Worm (Caenorhabditis elegans) whole organism, L1 larva: ENCODE results near the gene Y53F4B.25.

Source experiments
- ama-1 ChIP-seq: fragments of 150-350 bp; optimal IDR thresholded peaks from 2 replicates; lab custom pipeline; 2014
- ceh-82 ChIP-seq, 3 experiments: fragments of 150-350 bp in 1 of 3; sonication (generic microtip) in 2 of 3; optimal IDR thresholded peaks; 2 replicates each; lab custom pipeline; 2014 to 2017; ENCODE audit warnings: missing biosample characterization in 3 of 3, missing genetic modification characterization in 3 of 3
- efl-1 ChIP-seq, 4 experiments: fragments of 150-350 bp; optimal IDR thresholded peaks in 3 of 4; peaks in 1 of 4; 1 replicate in 1 of 4; 2 replicates in 3 of 4; lab custom pipeline; 2014; ENCODE audit warnings: missing biosample characterization in 2 of 4, missing genetic modification characterization in 2 of 4, missing genetic modification reagents in 2 of 4
- egl-27 ChIP-seq, 2 experiments: fragments of 150-350 bp in 1 of 2; sonication (generic microtip); optimal IDR thresholded peaks; 3 replicates each; lab custom pipeline; 2017 to 2018; ENCODE audit warnings: missing biosample characterization in 2 of 2, missing genetic modification characterization in 2 of 2, missing genetic modification reagents in 2 of 2
- fos-1 ChIP-seq: fragments of 150-350 bp; optimal IDR thresholded peaks from 2 replicates; lab custom pipeline; 2014; ENCODE audit warnings: missing biosample characterization, missing genetic modification characterization
- mdl-1 ChIP-seq, 2 experiments: fragments of 150-350 bp; optimal IDR thresholded peaks; 2 replicates each; lab custom pipeline; 2014 to 2017; ENCODE audit warnings: missing biosample characterization in 2 of 2, missing genetic modification characterization in 2 of 2, inconsistent platforms in 1 of 2
- nhr-28 ChIP-seq: fragments of 150-350 bp; optimal IDR thresholded peaks from 2 replicates; lab custom pipeline; 2014; ENCODE audit warnings: missing biosample characterization, missing genetic modification characterization
- pqm-1 ChIP-seq: sonication (generic microtip); optimal IDR thresholded peaks from 3 replicates; lab custom pipeline; 2017; ENCODE audit warnings: missing biosample characterization, missing genetic modification characterization
- rnt-1 ChIP-seq: sonication (generic microtip); optimal IDR thresholded peaks from 2 replicates; lab custom pipeline; 2016; ENCODE audit warnings: mild to moderate bottlenecking, missing genetic modification characterization, moderate library complexity, missing compliant biosample characterization
- sox-4 ChIP-seq: sonication (generic microtip); optimal IDR thresholded peaks from 2 replicates; lab custom pipeline; 2016; ENCODE audit warnings: missing genetic modification characterization, missing compliant biosample characterization
- sptf-1 ChIP-seq: fragments of 150-350 bp; optimal IDR thresholded peaks from 2 replicates; lab custom pipeline; 2014; ENCODE audit warnings: missing biosample characterization, missing genetic modification characterization
- unc-62 ChIP-seq: fragments of 150-350 bp; optimal IDR thresholded peaks from 2 replicates; lab custom pipeline; 2014; ENCODE audit warnings: missing biosample characterization, missing genetic modification reagents, missing genetic modification characterization
- zag-1 ChIP-seq: fragments of 150-350 bp; optimal IDR thresholded peaks from 2 replicates; lab custom pipeline; 2014; ENCODE audit warnings: missing biosample characterization, missing genetic modification characterization
- zip-4 ChIP-seq: fragments of 200-800 bp; sonication (Bioruptor generic); optimal IDR thresholded peaks from 2 replicates; lab custom pipeline; 2018; ENCODE audit warnings: mild to moderate bottlenecking, missing genetic modification characterization, moderate library complexity, missing compliant biosample characterization

ce11 chrII:15107184-15107583, 28.8 kb upstream of the Y53F4B.25 start:
- no peak for TF ChIP-seq unc-62 (GFP tag; lab: Kevin White, UChicago)
- no peak for TF ChIP-seq mdl-1 (tag; optimal IDR thresholded peaks at IDR 0.05; lab: Kevin White, UChicago)
- TF ChIP-seq efl-1 (optimal IDR thresholded peaks at IDR 0.05; lab: Kevin White, UChicago): no peak
- no peak for TF ChIP-seq efl-1 (GFP tag; optimal IDR thresholded peaks at IDR 0.05 in 1 of 2; lab: Kevin White, UChicago)
- TF ChIP-seq sptf-1: no peak
- no peak for TF ChIP-seq zag-1
- no peak for TF ChIP-seq zip-4 (GFP tag; lab: Kevin White, UChicago)
- TF ChIP-seq ama-1 (lab: Kevin White, UChicago): no peak
- no peak for TF ChIP-seq rnt-1 (tag; lab: Kevin White, UChicago)
- no peak for TF ChIP-seq ceh-82 (tag; optimal IDR thresholded peaks at IDR 0.05; lab: Kevin White, UChicago)
- no peak for TF ChIP-seq fos-1
- no peak for TF ChIP-seq sox-4
- no peak for TF ChIP-seq pqm-1 (tag; lab: Kevin White, UChicago)
- TF ChIP-seq egl-27 (tag; optimal IDR thresholded peaks at IDR 0.05; lab: Kevin White, UChicago): no peak
- TF ChIP-seq nhr-28 (tag; lab: Kevin White, UChicago): no peak
